Worm (Caenorhabditis elegans) whole organism, L4 larva: ENCODE data around the gene C50F4.4.

ENCODE experiments used
- R02D3.7 ChIP-seq: fragments of 150-350 bp; sonication (generic microtip); optimal IDR thresholded peaks from 3 replicates; lab custom pipeline; 2014; ENCODE audit warnings: missing biosample characterization, missing genetic modification characterization
- T20F7.1 ChIP-seq: fragments of 200-800 bp; sonication (Bioruptor generic); optimal IDR thresholded peaks from 2 replicates; lab custom pipeline; 2018; ENCODE audit warnings: mild to moderate bottlenecking, missing genetic modification characterization, missing compliant biosample characterization
- Y48G9A.11 ChIP-seq: fragments of 200-800 bp; sonication (Bioruptor generic); IDR thresholded peaks from 2 replicates; pipeline ENCODE4 v1.3.6; 2022; ENCODE audit warnings: missing genetic modification reagents, missing genetic modification characterization, missing compliant biosample characterization
- Y5F2A.4 ChIP-seq: fragments of 200-800 bp; sonication (Bioruptor generic); optimal IDR thresholded peaks from 2 replicates; lab custom pipeline; 2018; ENCODE audit warnings: mild to moderate bottlenecking, missing genetic modification characterization, missing compliant biosample characterization
- ZK337.2 ChIP-seq: fragments of 200-800 bp; sonication (Bioruptor generic); IDR thresholded peaks from 2 replicates; pipeline ENCODE4 v1.3.6; 2022; ENCODE audit warnings: missing genetic modification reagents, missing genetic modification characterization, missing compliant biosample characterization
- aha-1 ChIP-seq: fragments of 150-350 bp; peaks from one replicate; lab custom pipeline; 2014; ENCODE audit warnings: missing biosample characterization, missing genetic modification characterization
- ama-1 ChIP-seq: fragments of 150-350 bp; optimal IDR thresholded peaks from 2 replicates; lab custom pipeline; 2014; ENCODE audit warnings: inconsistent platforms, mixed read lengths
- attf-4 ChIP-seq: sonication (generic microtip); optimal IDR thresholded peaks from 3 replicates; lab custom pipeline; 2017; ENCODE audit warnings: missing biosample characterization, missing genetic modification characterization
- ceh-82 ChIP-seq: sonication (generic microtip); optimal IDR thresholded peaks from 2 replicates; lab custom pipeline; 2017; ENCODE audit warnings: missing biosample characterization, missing genetic modification characterization
- cey-2 ChIP-seq: sonication (generic microtip); optimal IDR thresholded peaks from 3 replicates; lab custom pipeline; 2017; ENCODE audit warnings: missing genetic modification characterization, mild to moderate bottlenecking, missing compliant biosample characterization, antibody characterized with exemption, borderline replicate concordance; ENCODE audit not compliant: insufficient read depth
- daf-19 ChIP-seq: fragments of 200-800 bp; sonication (Bioruptor generic); conservative IDR thresholded peaks from 2 replicates; pipeline ENCODE4 v1.3.6; 2022; ENCODE audit warnings: missing genetic modification characterization, missing compliant biosample characterization
- dmd-6 ChIP-seq: fragments of 200-800 bp; sonication (Bioruptor generic); IDR thresholded peaks from 2 replicates; pipeline ENCODE4 v1.3.6; 2022; ENCODE audit warnings: missing genetic modification reagents, missing genetic modification characterization, missing compliant biosample characterization
- duxl-1 ChIP-seq: sonication (generic microtip); optimal IDR thresholded peaks from 2 replicates; lab custom pipeline; 2016; ENCODE audit warnings: mild to moderate bottlenecking, missing genetic modification characterization, moderate library complexity, missing compliant biosample characterization; ENCODE audit not compliant: poor library complexity
- egl-27 ChIP-seq: sonication (generic microtip); optimal IDR thresholded peaks from 3 replicates; lab custom pipeline; 2017; ENCODE audit warnings: missing biosample characterization, missing genetic modification reagents, missing genetic modification characterization
- fos-1 ChIP-seq: fragments of 150-350 bp; optimal IDR thresholded peaks from 2 replicates; lab custom pipeline; 2014; ENCODE audit warnings: missing biosample characterization, missing genetic modification characterization
- hif-1 ChIP-seq, 2 experiments: sonication (generic microtip); optimal IDR thresholded peaks; 2 replicates each; lab custom pipeline; 2016 to 2017; ENCODE audit warnings: missing compliant biosample characterization in 2 of 2, missing genetic modification characterization in 2 of 2, missing genetic modification reagents in 2 of 2, missing genotype in 2 of 2, mild to moderate bottlenecking in 1 of 2
- hlh-11 ChIP-seq: fragments of 200-800 bp; sonication (Bioruptor generic); optimal IDR thresholded peaks from 2 replicates; lab custom pipeline; 2018; ENCODE audit warnings: mild to moderate bottlenecking, missing genetic modification characterization, missing compliant biosample characterization
- lin-1 ChIP-seq: fragments of 200-800 bp; sonication (Bioruptor generic); IDR thresholded peaks from 2 replicates; pipeline ENCODE4 v1.3.6; 2022; ENCODE audit warnings: missing genetic modification reagents, missing genetic modification characterization, missing compliant biosample characterization
- lin-15B ChIP-seq: fragments of 150-350 bp; sonication (generic microtip); optimal IDR thresholded peaks from 3 replicates; lab custom pipeline; 2014; ENCODE audit warnings: missing biosample characterization, missing genetic modification characterization
- lin-39 ChIP-seq: fragments of 150-350 bp; optimal IDR thresholded peaks from 2 replicates; lab custom pipeline; 2014; ENCODE audit warnings: missing biosample characterization, missing genetic modification reagents, missing genetic modification characterization
- lir-3 ChIP-seq: sonication (generic microtip); optimal IDR thresholded peaks from 2 replicates; lab custom pipeline; 2016; ENCODE audit warnings: mild to moderate bottlenecking, missing genetic modification characterization, missing compliant biosample characterization
- madf-5 ChIP-seq, 2 experiments: fragments of 200-800 bp; sonication (Bioruptor generic); IDR thresholded peaks; 2 replicates each; pipeline ENCODE4 v1.3.6; 2022; ENCODE audit warnings: missing compliant biosample characterization in 2 of 2, missing genetic modification characterization in 2 of 2
- mdl-1 ChIP-seq, 2 experiments: fragments of 150-350 bp in 1 of 2; sonication (generic microtip) in 1 of 2; optimal IDR thresholded peaks; 2 replicates each; lab custom pipeline; 2014 to 2017; ENCODE audit warnings: missing biosample characterization in 2 of 2, missing genetic modification characterization in 2 of 2
- mep-1 ChIP-seq: fragments of 150-350 bp; sonication (generic microtip); optimal IDR thresholded peaks from 3 replicates; lab custom pipeline; 2014; ENCODE audit warnings: missing biosample characterization, missing genetic modification characterization
- mxl-3 ChIP-seq: fragments of 200-800 bp; sonication (Bioruptor generic); optimal IDR thresholded peaks from 2 replicates; lab custom pipeline; 2018; ENCODE audit warnings: mild to moderate bottlenecking, missing genetic modification characterization, missing compliant biosample characterization
- nhr-102 ChIP-seq: sonication (generic microtip); optimal IDR thresholded peaks from 2 replicates; lab custom pipeline; 2016; ENCODE audit warnings: mild to moderate bottlenecking, missing genetic modification characterization, moderate library complexity, missing compliant biosample characterization
- nhr-11 ChIP-seq: fragments of 150-350 bp; optimal IDR thresholded peaks from 2 replicates; lab custom pipeline; 2014; ENCODE audit warnings: missing biosample characterization, missing genetic modification characterization
- nhr-237 ChIP-seq: sonication (generic microtip); optimal IDR thresholded peaks from 2 replicates; lab custom pipeline; 2017; ENCODE audit warnings: missing biosample characterization, missing genetic modification characterization
- nhr-42 ChIP-seq: fragments of 200-800 bp; sonication (Bioruptor generic); IDR thresholded peaks from 2 replicates; pipeline ENCODE4 v1.3.6; 2022; ENCODE audit warnings: missing genetic modification characterization, missing compliant biosample characterization
- nhr-76 ChIP-seq: fragments of 150-350 bp; optimal IDR thresholded peaks from 2 replicates; lab custom pipeline; 2014; ENCODE audit warnings: missing biosample characterization, missing genetic modification characterization
- nhr-77 ChIP-seq: fragments of 150-350 bp; optimal IDR thresholded peaks from 2 replicates; lab custom pipeline; 2014; ENCODE audit warnings: missing biosample characterization, missing genetic modification characterization
- php-3 ChIP-seq: fragments of 200-800 bp; sonication (Bioruptor generic); IDR thresholded peaks from 2 replicates; pipeline ENCODE4 v1.3.6; 2022; ENCODE audit warnings: missing genetic modification reagents, missing genetic modification characterization, missing compliant biosample characterization
- saeg-2 ChIP-seq: fragments of 200-800 bp; sonication (Bioruptor generic); IDR thresholded peaks from 2 replicates; pipeline ENCODE4 v1.3.6; 2022; ENCODE audit warnings: missing genetic modification reagents, missing genetic modification characterization, missing compliant biosample characterization
- set-16 ChIP-seq: fragments of 200-800 bp; sonication (Bioruptor generic); IDR thresholded peaks from 2 replicates; pipeline ENCODE4 v1.3.6; 2022; ENCODE audit warnings: missing genetic modification reagents, missing genetic modification characterization, missing compliant biosample characterization
- spr-1 ChIP-seq: sonication (generic microtip); optimal IDR thresholded peaks from 2 replicates; lab custom pipeline; 2016; ENCODE audit warnings: mild to moderate bottlenecking, missing genetic modification characterization, missing compliant biosample characterization
- spr-3 ChIP-seq: fragments of 200-800 bp; sonication (Bioruptor generic); optimal IDR thresholded peaks from 2 replicates; lab custom pipeline; 2018; ENCODE audit warnings: mild to moderate bottlenecking, missing genetic modification characterization, missing compliant biosample characterization
- tag-97 ChIP-seq: fragments of 200-800 bp; sonication (Bioruptor generic); IDR thresholded peaks from 2 replicates; pipeline ENCODE4 v1.3.6; 2022; ENCODE audit warnings: missing genetic modification characterization, missing compliant biosample characterization
- unc-39 ChIP-seq: sonication (generic microtip); optimal IDR thresholded peaks from 2 replicates; lab custom pipeline; 2017; ENCODE audit warnings: missing biosample characterization, missing genetic modification characterization
- unc-62 ChIP-seq, 3 experiments: fragments of 150-350 bp in 1 of 3; sonication (generic microtip); optimal IDR thresholded peaks in 2 of 3; peaks in 1 of 3; 1 replicate in 1 of 3; 2 replicates in 2 of 3; lab custom pipeline; 2014 to 2017; ENCODE audit warnings: missing biosample characterization in 3 of 3, missing genetic modification characterization in 3 of 3, missing genetic modification reagents in 3 of 3, missing genotype in 1 of 3
- vab-7 ChIP-seq: fragments of 200-800 bp; sonication (Bioruptor generic); IDR thresholded peaks from 2 replicates; pipeline ENCODE4 v1.3.6; 2022; ENCODE audit warnings: missing genetic modification reagents, missing genetic modification characterization, missing compliant biosample characterization
- zag-1 ChIP-seq: fragments of 150-350 bp; optimal IDR thresholded peaks from 2 replicates; lab custom pipeline; 2014; ENCODE audit warnings: missing biosample characterization, missing genetic modification characterization
- zip-11 ChIP-seq: fragments of 200-800 bp; sonication (Bioruptor generic); IDR thresholded peaks from 2 replicates; pipeline ENCODE4 v1.3.6; 2022; ENCODE audit warnings: missing genetic modification characterization, missing compliant biosample characterization
- zip-2 ChIP-seq: fragments of 150-350 bp; optimal IDR thresholded peaks from 2 replicates; lab custom pipeline; 2014; ENCODE audit warnings: missing biosample characterization, missing genetic modification characterization
- ztf-7 ChIP-seq: fragments of 150-350 bp; optimal IDR thresholded peaks from 2 replicates; lab custom pipeline; 2014; ENCODE audit warnings: missing biosample characterization, missing genetic modification characterization

Gene C50F4.4

DNA sequence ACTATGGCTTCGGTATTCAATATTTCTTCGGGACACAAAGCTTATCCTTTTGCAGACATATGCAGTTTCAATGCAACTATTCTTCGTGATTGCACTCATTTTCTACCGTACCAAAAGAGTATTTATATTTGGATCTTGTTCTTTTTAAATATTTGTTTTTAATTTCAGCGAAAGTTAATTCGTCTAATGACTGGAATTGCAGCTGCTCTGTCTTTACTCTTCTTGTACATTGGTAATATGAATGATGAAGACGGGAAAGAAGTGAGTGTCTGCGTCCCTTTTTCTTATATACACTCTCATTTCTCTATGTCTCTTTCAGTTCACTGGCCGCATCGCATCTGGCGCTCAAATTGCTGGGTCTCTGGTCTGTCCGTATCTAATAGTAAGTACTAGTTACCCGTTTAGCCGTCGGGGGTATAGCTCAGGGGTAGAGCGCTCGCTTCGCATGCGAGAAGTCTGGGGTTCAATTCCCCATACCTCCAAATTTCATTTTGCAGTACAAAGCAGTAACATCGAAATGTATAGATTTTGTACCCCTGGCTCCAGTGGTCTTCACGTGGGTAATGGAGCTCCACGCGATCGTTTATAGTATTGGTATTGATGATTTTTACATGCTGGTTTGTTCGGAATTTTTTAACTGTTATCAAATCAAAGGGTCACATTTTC lies 33.3 kb upstream of the C50F4.4 start (continued):
- TF ChIP-seq nhr-76 (tag; lab: Kevin White, UChicago) (no peak), php-3 (GFP tag; lab: Robert Waterston, UW) (peak; percentile 61; the same call in 1 of the 2 replicates), ZK337.2 (peak; percentile 87), unc-39 (tag; lab: Kevin White, UChicago) (no peak), tag-97 (no peak), nhr-11 (tag; lab: Kevin White, UChicago) (no peak), T20F7.1 (peak; percentile 47), nhr-42 (GFP tag; lab: Robert Waterston, UW) (peak; percentile 81), madf-5 (GFP tag; IDR thresholded peaks at IDR 0.05; lab: Robert Waterston, UW) (peak; percentile 72 to 73; a peak in 1 of 4 replicates), zip-11 (0 out of 2 replicates have a peak, but pooled peaks have one; percentile 49), daf-19 (GFP tag; lab: Robert Waterston, UW) (peak; percentile 89), lin-39 (tag; lab: Kevin White, UChicago) (no peak), cey-2 (tag; lab: Kevin White, UChicago) (no peak), unc-62 (GFP tag; optimal IDR thresholded peaks at IDR 0.05 in 1 of 2; lab: Kevin White, UChicago) (peak in 1 of 2 experiments; percentile 93), unc-62 (tag; optimal IDR thresholded peaks at IDR 0.05; lab: Kevin White, UChicago) (no peak), R02D3.7 (tag; lab: Kevin White, UChicago) (no peak), ama-1 (lab: Kevin White, UChicago) (no peak), vab-7 (GFP tag; lab: Robert Waterston, UW) (peak; percentile 80), mdl-1 (tag; optimal IDR thresholded peaks at IDR 0.05; lab: Kevin White, UChicago) (no peak), lin-15B (tag; lab: Kevin White, UChicago) (no peak), nhr-102 (peak; percentile 68), attf-4 (tag; lab: Kevin White, UChicago) (no peak), dmd-6 (GFP tag; lab: Robert Waterston, UW) (peak; percentile 84)

DNA sequence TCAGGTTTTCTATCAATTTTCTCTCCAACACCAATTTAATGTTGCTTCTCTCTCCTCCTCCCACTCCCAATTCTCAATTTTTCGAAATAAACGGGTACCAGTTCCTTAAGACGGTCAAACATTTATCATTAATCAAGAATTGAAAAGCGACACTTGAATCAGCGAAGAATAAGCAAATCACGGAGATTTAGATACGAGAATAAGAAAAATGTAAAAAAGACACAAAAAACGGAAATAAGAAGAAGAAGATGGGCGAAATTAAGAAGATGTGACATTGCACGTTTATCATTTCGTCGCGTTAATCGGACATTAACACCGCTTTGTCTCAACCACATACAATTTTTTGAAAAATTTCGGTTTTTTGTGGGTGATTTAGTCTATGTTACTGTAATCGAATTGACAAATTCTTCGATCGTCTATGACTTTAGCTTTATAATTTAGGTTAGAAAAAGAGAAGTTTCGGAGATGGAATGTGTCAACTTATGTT lies 32.1 kb upstream of the C50F4.4 start, which contains the start of gene haao-1:
haao-1 (plus strand) TSS at position 437 of the 487 bp plus-strand sequence.
- TF ChIP-seq ztf-7 (tag; lab: Kevin White, UChicago) (no peak), zag-1 (tag; lab: Kevin White, UChicago) (no peak), mxl-3 (GFP tag; lab: Kevin White, UChicago) (peak; percentile 13), aha-1 (tag; lab: Kevin White, UChicago) (peak; percentile 87), hlh-11 (tag; lab: Kevin White, UChicago) (peak; percentile 6)

DNA sequence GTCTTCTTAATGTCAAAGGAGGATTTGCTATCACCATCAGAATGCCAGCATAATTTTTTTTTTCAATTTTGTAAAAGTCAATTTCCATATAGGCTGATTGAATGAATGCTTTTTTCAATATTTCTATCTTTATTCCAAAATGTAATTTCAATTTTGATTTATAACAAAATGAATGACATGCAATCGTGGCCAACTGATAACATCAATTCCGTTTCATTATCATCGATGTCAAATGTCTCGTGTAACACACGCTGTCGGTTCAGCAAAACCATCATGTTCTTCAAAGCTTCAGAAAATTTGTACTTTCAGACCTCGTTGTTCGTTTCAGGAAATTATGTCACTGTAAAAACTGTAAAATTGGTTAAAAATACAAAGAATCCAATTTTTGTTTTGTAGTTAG lies 29.6 kb upstream of the C50F4.4 start:
- peak; percentile 94 for TF ChIP-seq dmd-6 (GFP tag; lab: Robert Waterston, UW)
- TF ChIP-seq lin-39 (tag; lab: Kevin White, UChicago): no peak
- TF ChIP-seq spr-1 (tag; lab: Kevin White, UChicago): no peak
- peak in 1 of 2 experiments; percentile 37 for TF ChIP-seq mdl-1 (tag; optimal IDR thresholded peaks at IDR 0.05; lab: Kevin White, UChicago)
- TF ChIP-seq lin-1 (GFP tag; lab: Robert Waterston, UW): no peak
- peak; percentile 23 for TF ChIP-seq hlh-11 (tag; lab: Kevin White, UChicago)
- TF ChIP-seq mxl-3 (GFP tag; lab: Kevin White, UChicago): peak; percentile 83
- no peak for TF ChIP-seq nhr-77 (tag; lab: Kevin White, UChicago)
- no peak for TF ChIP-seq duxl-1 (tag; lab: Kevin White, UChicago)
- TF ChIP-seq lir-3 (tag; lab: Kevin White, UChicago): no peak
- no peak for TF ChIP-seq madf-5 (GFP tag; IDR thresholded peaks at IDR 0.05; lab: Robert Waterston, UW)
- TF ChIP-seq cey-2 (tag; lab: Kevin White, UChicago): no peak
- TF ChIP-seq ceh-82 (tag; lab: Kevin White, UChicago): no peak
- TF ChIP-seq daf-19 (GFP tag; lab: Robert Waterston, UW): no peak
- no peak for TF ChIP-seq fos-1 (tag; lab: Kevin White, UChicago)
- TF ChIP-seq hif-1 (tag; optimal IDR thresholded peaks at IDR 0.05; lab: Kevin White, UChicago): no peak
- TF ChIP-seq mep-1 (tag; lab: Kevin White, UChicago): peak; percentile 15
- no peak for TF ChIP-seq saeg-2 (GFP tag; lab: Robert Waterston, UW)
- TF ChIP-seq Y5F2A.4 (GFP tag; lab: Kevin White, UChicago): no peak
- TF ChIP-seq nhr-102: no peak
- TF ChIP-seq set-16 (GFP tag; lab: Robert Waterston, UW): no peak
- TF ChIP-seq unc-39 (tag; lab: Kevin White, UChicago): no peak
- no peak for TF ChIP-seq Y48G9A.11
- no peak for TF ChIP-seq tag-97
- TF ChIP-seq php-3 (GFP tag; lab: Robert Waterston, UW): peak; percentile 96
- TF ChIP-seq egl-27 (tag; lab: Kevin White, UChicago): no peak
- TF ChIP-seq nhr-237 (tag; lab: Kevin White, UChicago): no peak
- TF ChIP-seq spr-3 (GFP tag; lab: Kevin White, UChicago): no peak
- no peak for TF ChIP-seq zip-11
- TF ChIP-seq zip-2: no peak
